Fruit fly (Drosophila melanogaster): Measurements from ENCODE around the gene CG34295.

CG34295 gene

dm6 chr3R:28830746-28831145, 41.3 kb downstream of the CG34295 start:
- no peak for TF ChIP-seq CTCF (optimal IDR thresholded peaks at IDR 0.05)
- TF ChIP-seq CG8478 (optimal IDR thresholded peaks at IDR 0.05) = no peak

- TF ChIP-seq CG8478 (optimal IDR thresholded peaks at IDR 0.05) (no peak), CTCF (optimal IDR thresholded peaks at IDR 0.05) (no peak)
Measured at dm6 chr3R:28831172-28831571, 41.8 kb downstream of the CG34295 start.

dm6 chr3R:28831626-28832267, 42.3 kb downstream of the CG34295 start, which contains the start of gene WASp:
Gene WASp (minus strand): TSS chr3R:28832024.
- TF ChIP-seq CG8478 (optimal IDR thresholded peaks at IDR 0.05) (no peak), CTCF (optimal IDR thresholded peaks at IDR 0.05) (peak in 1 of 2 experiments; percentile 24)

Data from S2 (cell line).